Worm (Caenorhabditis elegans): Measurements from ENCODE around the gene bath-37.

Gene bath-37

ce11 chrIV:12075497-12075896, 6.8 kb downstream of the bath-37 start, which contains the start of gene K08E4.7:
K08E4.7 (plus strand) TSS chrIV:12075797.
- TF ChIP-seq odd-2 (tag; optimal IDR thresholded peaks at IDR 0.05) = no peak
- no peak for TF ChIP-seq hlh-15 (tag; optimal IDR thresholded peaks at IDR 0.05)
- no peak for TF ChIP-seq sox-2 (GFP tag; IDR thresholded peaks at IDR 0.05)
- no peak for TF ChIP-seq pros-1 (tag; optimal IDR thresholded peaks at IDR 0.05)
- TF ChIP-seq tbx-2 (tag; optimal IDR thresholded peaks at IDR 0.05) = no peak
- no peak for TF ChIP-seq hlh-8 (tag; optimal IDR thresholded peaks at IDR 0.05)
- TF ChIP-seq dmd-4 (tag; optimal IDR thresholded peaks at IDR 0.05; ENCODE audit: borderline replicate concordance) = no peak
- TF ChIP-seq ceh-45 (GFP tag; IDR thresholded peaks at IDR 0.05) = no peak
- TF ChIP-seq ceh-31 (tag; optimal IDR thresholded peaks at IDR 0.05) = no peak
- no peak for TF ChIP-seq ceh-30 (tag; optimal IDR thresholded peaks at IDR 0.05)
- no peak for TF ChIP-seq fax-1 (tag; optimal IDR thresholded peaks at IDR 0.05)
- no peak for TF ChIP-seq nhr-11 (tag; optimal IDR thresholded peaks at IDR 0.05)
- TF ChIP-seq ceh-22 (tag; optimal IDR thresholded peaks at IDR 0.05) = no peak
- no peak for TF ChIP-seq pha-2 (tag; optimal IDR thresholded peaks at IDR 0.05)
- TF ChIP-seq pax-1 (tag; optimal IDR thresholded peaks at IDR 0.05) = no peak

- no peak for TF ChIP-seq pag-3 (tag; optimal IDR thresholded peaks at IDR 0.05; ENCODE audit: borderline replicate concordance)
These were observed 9.6 kb downstream of the bath-37 start, which contains the start of gene tmed-1 for ce11 chrIV:12078112-12078812. tmed-1 (minus strand) TSS chrIV:12078162.

ce11 chrIV:12078907-12079523, 10.3 kb downstream of the bath-37 start, which contains the start of gene lex-1:
lex-1 (plus strand) TSS chrIV:12079473.
- TF ChIP-seq ceh-31 (tag; optimal IDR thresholded peaks at IDR 0.05) (peak; percentile 26), hlh-30 (tag; optimal IDR thresholded peaks at IDR 0.05; ENCODE audit: insufficient read depth) (peak; percentile 75), unc-42 (tag; optimal IDR thresholded peaks at IDR 0.05) (peak; percentile 27), eyg-1 (tag; optimal IDR thresholded peaks at IDR 0.05) (no peak), pqm-1 (tag; optimal IDR thresholded peaks at IDR 0.05) (no peak), ceh-30 (tag; optimal IDR thresholded peaks at IDR 0.05) (no peak), gmeb-2 (tag; optimal IDR thresholded peaks at IDR 0.05) (no peak), nfya-1 (tag; optimal IDR thresholded peaks at IDR 0.05) (peak; percentile 38)

ce11 chrIV:12080807-12081206, 12.1 kb downstream of the bath-37 start:
- TF ChIP-seq rnt-1 (tag; optimal IDR thresholded peaks at IDR 0.05) = no peak
- TF ChIP-seq ceh-48 (tag; optimal IDR thresholded peaks at IDR 0.05) = no peak
- no peak for TF ChIP-seq ceh-2 (tag; optimal IDR thresholded peaks at IDR 0.05)
- no peak for TF ChIP-seq pros-1 (tag; optimal IDR thresholded peaks at IDR 0.05)
- no peak for TF ChIP-seq nhr-232 (tag; optimal IDR thresholded peaks at IDR 0.05)
- TF ChIP-seq ceh-18 (tag; optimal IDR thresholded peaks at IDR 0.05) = no peak
- no peak for TF ChIP-seq C38D4.7 (GFP tag; optimal IDR thresholded peaks at IDR 0.05)
- no peak for TF ChIP-seq hlh-6 (tag; optimal IDR thresholded peaks at IDR 0.05)
- TF ChIP-seq ceh-45 (GFP tag; IDR thresholded peaks at IDR 0.05) = no peak
- no peak for TF ChIP-seq ttx-3 (tag; optimal IDR thresholded peaks at IDR 0.05)

ce11 chrIV:12084178-12084577, 15.5 kb downstream of the bath-37 start, which contains the start of gene repo-1:
repo-1 (plus strand) TSS chrIV:12084478.
- TF ChIP-seq elt-4 (tag; optimal IDR thresholded peaks at IDR 0.05) = no peak
- no peak for TF ChIP-seq ztf-16 (tag; optimal IDR thresholded peaks at IDR 0.05)
- no peak for TF ChIP-seq zip-5 (tag; optimal IDR thresholded peaks at IDR 0.05)
- TF ChIP-seq sox-4 (tag; optimal IDR thresholded peaks at IDR 0.05) = no peak
- no peak for TF ChIP-seq K02D7.2 (tag; optimal IDR thresholded peaks at IDR 0.05)
- no peak for TF ChIP-seq pag-3 (tag; optimal IDR thresholded peaks at IDR 0.05; ENCODE audit: borderline replicate concordance)
- no peak for TF ChIP-seq pqm-1 (tag; optimal IDR thresholded peaks at IDR 0.05)
- TF ChIP-seq F13H6.1 (tag; optimal IDR thresholded peaks at IDR 0.05) = no peak
- TF ChIP-seq C08G9.2 (tag; optimal IDR thresholded peaks at IDR 0.05) = no peak
- no peak for TF ChIP-seq ceh-14 (tag; optimal IDR thresholded peaks at IDR 0.05)
